Fruit fly (Drosophila melanogaster) whole organism: ENCODE data around the gene Mettl14.

Experiments used
- CG8478 ChIP-seq: fragments of >200 bp; optimal IDR thresholded peaks from 2 replicates; lab custom pipeline; 2018; ENCODE audit warnings: inconsistent platforms
- Dll ChIP-seq: fragments of >200 bp; optimal IDR thresholded peaks from 2 replicates; lab custom pipeline; 2017
- EcR ChIP-seq, 2 experiments: fragments of >200 bp; optimal IDR thresholded peaks; 2 replicates each; lab custom pipeline; 2017; ENCODE audit warnings: missing biosample characterization in 2 of 2, missing genetic modification characterization in 2 of 2, missing genetic modification reagents in 2 of 2
- pan ChIP-seq: fragments of >200 bp; optimal IDR thresholded peaks from 2 replicates; lab custom pipeline; 2017
- psq ChIP-seq: fragments of >200 bp; optimal IDR thresholded peaks from 2 replicates; lab custom pipeline; 2017
- usp ChIP-seq: fragments of >200 bp; optimal IDR thresholded peaks from 2 replicates; lab custom pipeline; 2017; ENCODE audit warnings: missing biosample characterization, missing genetic modification characterization, mixed read lengths

Mettl14 gene

dm6 chr2L:8307817-8308551 is at the start of gene Mettl14, which contains the start of gene Ostgamma:
TSS of gene Mettl14 (plus strand) at chr2L:8308427.
TSS of gene Ostgamma (minus strand) at chr2L:8308192.
- no peak for TF ChIP-seq EcR (GFP tag; optimal IDR thresholded peaks at IDR 0.05; lab: Kevin White, UChicago)
- no peak for TF ChIP-seq usp
- TF ChIP-seq psq, result no peak
- no peak for TF ChIP-seq CG8478 (lab: Kevin White, UChicago)
- TF ChIP-seq pan, result no peak
- TF ChIP-seq Dll, result no peak

dm6 chr2L:8266145-8266544 is 42.1 kb upstream of the Mettl14 start:
- TF ChIP-seq EcR (GFP tag; optimal IDR thresholded peaks at IDR 0.05; lab: Kevin White, UChicago) (no peak), usp (no peak), pan (no peak), Dll (no peak), psq (no peak), CG8478 (lab: Kevin White, UChicago) (no peak)

- TF ChIP-seq pan (no peak), usp (no peak), EcR (GFP tag; optimal IDR thresholded peaks at IDR 0.05; lab: Kevin White, UChicago) (no peak), CG8478 (lab: Kevin White, UChicago) (no peak), Dll (no peak)
These were observed 41.4 kb upstream of the Mettl14 start for dm6 chr2L:8266670-8267435.

- no peak for TF ChIP-seq CG8478 (lab: Kevin White, UChicago)
- TF ChIP-seq usp, result no peak
- TF ChIP-seq EcR (GFP tag; optimal IDR thresholded peaks at IDR 0.05; lab: Kevin White, UChicago), result no peak
- TF ChIP-seq pan, result no peak
- no peak for TF ChIP-seq psq
- no peak for TF ChIP-seq Dll
These were observed 39.5 kb upstream of the Mettl14 start for dm6 chr2L:8268679-8269078.

- TF ChIP-seq EcR (GFP tag; optimal IDR thresholded peaks at IDR 0.05; lab: Kevin White, UChicago) (no peak), CG8478 (lab: Kevin White, UChicago) (no peak), usp (no peak), psq (no peak), Dll (no peak), pan (no peak)
These were observed 37.3 kb upstream of the Mettl14 start for dm6 chr2L:8270916-8271315.

- TF ChIP-seq EcR (GFP tag; optimal IDR thresholded peaks at IDR 0.05; lab: Kevin White, UChicago), result no peak
- TF ChIP-seq usp, result no peak
- TF ChIP-seq pan, result no peak
- no peak for TF ChIP-seq psq
- TF ChIP-seq CG8478 (lab: Kevin White, UChicago), result no peak
- TF ChIP-seq Dll, result no peak
These were observed 34.1 kb upstream of the Mettl14 start for dm6 chr2L:8274127-8274526.

dm6 chr2L:8274958-8275584 is 33.2 kb upstream of the Mettl14 start:
- TF ChIP-seq Dll, result no peak

dm6 chr2L:8276287-8276686 is 31.9 kb upstream of the Mettl14 start:
- TF ChIP-seq usp, result no peak
- no peak for TF ChIP-seq pan
- TF ChIP-seq EcR (GFP tag; optimal IDR thresholded peaks at IDR 0.05; lab: Kevin White, UChicago), result no peak
- no peak for TF ChIP-seq CG8478 (lab: Kevin White, UChicago)
- no peak for TF ChIP-seq psq
- no peak for TF ChIP-seq Dll

dm6 chr2L:8276880-8277279 is 31.3 kb upstream of the Mettl14 start:
- TF ChIP-seq Dll (no peak), pan (no peak), usp (no peak), CG8478 (lab: Kevin White, UChicago) (no peak), psq (no peak), EcR (GFP tag; optimal IDR thresholded peaks at IDR 0.05; lab: Kevin White, UChicago) (no peak)

dm6 chr2L:8277561-8278201 is 30.5 kb upstream of the Mettl14 start:
- TF ChIP-seq Dll (no peak), EcR (GFP tag; optimal IDR thresholded peaks at IDR 0.05; lab: Kevin White, UChicago) (no peak), psq (no peak), CG8478 (lab: Kevin White, UChicago) (no peak), pan (no peak), usp (no peak)

dm6 chr2L:8279400-8280065 is 28.7 kb upstream of the Mettl14 start:
- TF ChIP-seq psq (no peak), usp (no peak), CG8478 (lab: Kevin White, UChicago) (no peak), Dll (no peak), EcR (GFP tag; optimal IDR thresholded peaks at IDR 0.05; lab: Kevin White, UChicago) (peak in 1 of 2 experiments; percentile 47), pan (no peak)

- TF ChIP-seq EcR (GFP tag; optimal IDR thresholded peaks at IDR 0.05; lab: Kevin White, UChicago) (no peak), CG8478 (lab: Kevin White, UChicago) (no peak), psq (no peak), pan (no peak), usp (no peak), Dll (no peak)
These were observed 28.0 kb upstream of the Mettl14 start for dm6 chr2L:8280225-8280624.
